Fruit fly (Drosophila melanogaster) ovary, adult (tissue): ENCODE results near the gene CG18787.
A peak's percentile ranks its signal among the peaks of the same experiment; 100 is the strongest.
"Not testable (repeated sequence)": the region's sequence is repeated elsewhere in the genome, so short reads cannot be mapped to it uniquely, and the experiment has no call there.

Experiments
- CG17801 ChIP-seq: fragments of 200-800 bp; optimal IDR thresholded peaks from 2 replicates; lab custom pipeline; 2019; ENCODE audit warnings: missing biosample characterization, mild to moderate bottlenecking, missing genetic modification characterization, moderate library complexity; ENCODE audit not compliant: partially characterized antibody

CG18787 gene

DNA sequence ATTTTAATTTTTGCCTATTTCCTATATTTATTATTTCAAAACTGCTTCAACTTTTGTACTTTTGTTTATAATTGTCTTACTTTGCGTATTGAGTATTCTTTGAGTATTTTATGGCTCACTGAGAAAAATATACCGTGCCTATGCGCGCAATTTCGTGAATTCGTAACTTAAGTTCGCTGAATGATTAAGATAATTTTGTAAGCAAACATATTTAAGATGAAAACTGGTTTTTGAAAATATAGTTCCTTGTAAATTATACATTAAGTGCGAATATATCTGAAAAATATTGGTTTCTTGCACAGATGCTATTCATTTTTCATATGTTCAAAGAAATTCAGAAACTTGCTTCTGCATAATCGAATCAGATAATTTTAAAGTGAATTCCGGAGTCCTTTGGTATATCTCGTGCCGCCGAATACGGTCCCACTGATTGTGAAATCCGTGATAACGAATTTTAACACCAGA, at the start of gene CG18787, which contains the start of gene Nfs1:
Gene CG18787, minus strand, starts transcription at position 101 of the 465 bp plus-strand sequence.
Gene Nfs1, plus strand, starts transcription at position 415 of the 465 bp plus-strand sequence.
- not testable (repeated sequence) for TF ChIP-seq CG17801 (GFP tag; lab: Kevin White, UChicago)

DNA sequence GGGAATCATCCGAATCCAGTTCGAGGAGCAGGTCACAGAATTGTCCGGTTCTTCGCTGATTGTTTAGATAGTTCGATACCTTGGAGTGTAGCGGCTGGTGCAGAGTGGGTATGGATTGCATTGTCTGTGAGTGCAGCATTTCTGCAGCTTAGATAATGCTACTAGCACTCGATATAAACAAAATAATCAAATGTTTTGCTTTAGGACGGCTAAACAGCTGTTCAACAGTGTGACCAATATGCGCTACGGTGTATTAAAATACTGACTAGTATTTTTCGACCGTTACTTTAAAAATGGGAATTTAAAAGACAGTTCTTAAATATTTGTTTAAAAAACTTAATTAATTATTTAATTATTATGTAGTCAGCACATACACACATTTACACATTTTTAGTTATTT, 49.6 kb upstream of the CG18787 start, which contains the start of gene Plzf:
Gene Plzf, minus strand, starts transcription at position 196 of the 400 bp plus-strand sequence.
- TF ChIP-seq CG17801 (GFP tag; lab: Kevin White, UChicago) = no peak

DNA sequence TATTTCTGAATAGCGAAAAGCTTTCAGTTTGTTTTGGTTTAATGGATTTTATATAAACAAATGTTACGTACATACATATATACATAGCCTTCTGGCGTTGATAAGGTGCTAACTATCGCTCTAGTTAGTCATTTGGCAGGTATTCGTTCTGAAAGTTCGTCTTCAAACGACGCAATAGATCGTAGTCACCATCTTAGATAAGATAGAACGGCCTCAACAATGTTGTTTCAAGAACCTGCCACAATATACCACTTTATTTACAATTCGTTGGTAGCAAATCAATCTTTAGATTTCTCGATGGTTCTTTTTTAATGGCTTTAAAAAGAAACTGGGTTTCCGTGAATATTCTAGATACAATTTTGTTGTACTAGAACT, 47.7 kb upstream of the CG18787 start:
- TF ChIP-seq CG17801 (GFP tag; lab: Kevin White, UChicago) = no peak

DNA sequence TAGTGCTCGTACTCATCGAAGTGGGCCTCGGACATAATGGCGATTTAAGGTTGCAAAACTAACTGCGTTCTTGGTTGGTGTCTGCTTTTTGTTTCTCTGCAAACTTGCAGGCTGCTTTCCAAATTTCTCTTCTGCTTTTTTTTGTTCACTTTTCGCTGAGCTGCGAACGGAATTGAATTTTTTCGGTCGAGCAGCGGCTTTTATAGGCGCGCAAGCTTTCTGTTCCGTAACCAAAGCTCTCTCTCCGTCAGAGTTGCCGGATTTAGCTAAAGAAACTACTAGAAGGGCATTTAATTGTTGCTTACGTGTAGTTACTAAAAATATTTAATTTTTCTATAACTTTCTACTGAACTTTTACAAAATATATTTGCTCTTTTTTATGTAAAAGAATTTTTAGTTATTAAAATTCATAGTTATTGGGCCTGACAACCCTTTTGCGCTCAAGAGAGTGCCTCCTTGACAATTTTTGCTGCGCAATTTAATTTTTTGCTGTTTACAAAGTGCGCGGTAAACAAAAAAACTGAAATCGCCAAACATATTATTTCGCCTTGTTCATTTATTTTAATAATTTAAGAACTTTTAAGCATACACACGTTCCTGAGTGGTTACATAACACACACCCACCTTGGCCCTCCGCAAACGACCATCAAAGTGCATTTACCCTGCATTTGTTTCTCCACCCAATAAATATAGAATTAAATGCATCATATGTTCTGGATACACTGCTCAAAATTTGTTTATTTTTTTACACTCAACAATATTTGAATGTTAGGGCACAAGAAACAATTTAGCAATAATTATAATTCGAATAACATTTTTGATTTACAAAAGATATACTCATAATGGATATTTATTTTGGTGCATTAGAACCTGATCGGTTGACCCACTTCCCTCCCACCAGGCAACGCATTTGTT, 47.1 kb upstream of the CG18787 start, which contains the start of gene CG6770:
Gene CG6770, minus strand, starts transcription at position 178 of the 915 bp plus-strand sequence.
- TF ChIP-seq CG17801 (GFP tag; lab: Kevin White, UChicago) = peak; percentile 91

DNA sequence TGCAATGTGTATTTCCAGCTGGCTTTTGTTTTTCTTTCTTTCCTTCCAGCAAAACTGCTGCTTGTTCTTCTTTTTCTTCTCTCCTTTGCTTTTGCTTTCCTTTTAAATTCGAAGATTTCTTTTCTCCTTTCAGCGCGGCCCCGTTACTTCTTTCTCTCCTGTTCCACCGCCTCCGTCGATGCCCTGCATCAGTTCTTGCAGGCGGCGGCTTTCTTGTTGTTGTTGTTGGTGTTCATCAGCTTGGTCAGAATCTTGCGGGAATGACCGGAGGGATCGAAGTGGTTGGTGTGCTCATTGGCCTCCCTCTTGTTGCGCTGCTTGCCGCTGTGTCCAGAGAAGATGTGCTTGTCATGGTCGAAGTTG, 46.4 kb upstream of the CG18787 start:
- no peak for TF ChIP-seq CG17801 (GFP tag; lab: Kevin White, UChicago)

DNA sequence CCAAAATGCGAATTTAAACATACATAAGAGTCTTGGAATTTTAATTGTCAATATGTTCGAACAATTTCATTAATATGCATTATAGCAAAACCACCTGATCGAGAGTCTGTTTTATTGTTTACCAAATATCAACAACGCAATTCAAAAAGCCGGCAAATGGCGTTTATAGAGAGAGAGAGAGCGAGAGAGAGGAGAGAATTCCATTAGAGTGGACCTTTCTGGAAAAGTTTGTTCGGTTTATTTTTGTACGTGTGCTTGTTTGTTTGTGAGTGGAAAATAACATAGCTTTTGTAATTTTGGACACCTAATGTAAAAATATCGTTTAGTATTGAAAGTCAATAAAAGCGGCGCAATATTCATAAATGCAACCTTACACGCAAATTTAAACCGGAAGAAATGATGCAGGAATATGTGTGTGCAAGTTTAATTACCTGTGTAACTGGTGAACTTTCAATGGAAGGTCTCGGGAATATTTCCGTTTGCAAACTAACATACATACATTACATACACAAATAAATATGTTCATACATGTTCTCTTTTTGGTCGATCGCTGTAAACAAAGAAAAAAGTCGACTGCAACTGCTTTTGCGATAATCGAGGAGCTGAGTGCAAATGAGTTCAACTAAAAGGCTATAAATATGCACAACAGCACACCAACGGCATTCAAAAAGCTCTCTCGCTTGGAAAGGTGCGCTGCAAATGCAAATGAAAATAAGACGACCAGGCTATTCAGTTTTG, 45.6 kb upstream of the CG18787 start, which contains the start of gene CG6785:
Gene CG6785, minus strand, starts transcription at position 588 of the 738 bp plus-strand sequence.
- TF ChIP-seq CG17801 (GFP tag; lab: Kevin White, UChicago) = peak; percentile 88

DNA sequence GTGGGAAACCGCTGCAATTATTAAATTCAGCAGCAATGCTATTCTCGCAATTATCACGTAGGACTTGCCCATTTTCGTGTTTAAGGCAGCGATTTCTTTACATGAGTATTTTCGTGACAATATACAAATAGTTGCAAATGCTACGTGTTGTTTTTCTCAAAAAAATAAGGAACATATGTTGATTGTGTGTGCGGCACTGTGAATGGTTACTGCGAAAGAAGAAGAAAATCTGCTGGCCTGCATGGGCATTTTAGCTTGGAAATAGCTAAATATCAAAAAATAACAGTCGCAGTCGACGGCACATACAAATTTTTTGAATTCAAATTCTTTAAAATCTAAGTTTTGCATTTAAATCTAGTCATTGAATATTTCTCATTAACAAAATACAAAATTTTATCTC, 41.4 kb upstream of the CG18787 start, which contains the start of gene CG6766:
Gene CG6766, minus strand, starts transcription at position 180 of the 400 bp plus-strand sequence.
- TF ChIP-seq CG17801 (GFP tag; lab: Kevin White, UChicago) = peak; percentile 32

DNA sequence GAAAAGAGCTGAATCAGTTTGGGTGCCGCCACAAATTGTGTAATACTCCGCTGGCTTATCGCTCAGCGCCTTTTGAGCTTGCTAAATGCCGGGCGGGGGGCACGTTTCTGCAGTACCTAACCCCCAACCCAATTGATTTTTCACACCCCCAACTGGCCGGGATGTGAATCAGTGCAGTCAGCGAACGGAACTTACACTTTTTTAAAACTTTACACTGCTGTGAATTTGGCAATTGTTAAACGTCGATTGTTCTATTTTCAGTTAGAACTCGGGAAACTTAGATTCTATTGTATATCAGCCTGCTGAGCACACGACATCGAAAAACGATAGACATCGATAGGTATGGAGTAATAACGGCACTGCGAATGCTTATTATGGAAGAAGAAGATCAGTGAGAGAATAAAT, 39.0 kb upstream of the CG18787 start, which contains the start of gene Tom70:
Gene Tom70, minus strand, starts transcription at position 335 of the 405 bp plus-strand sequence.
- TF ChIP-seq CG17801 (GFP tag; lab: Kevin White, UChicago) = peak; percentile 30

DNA sequence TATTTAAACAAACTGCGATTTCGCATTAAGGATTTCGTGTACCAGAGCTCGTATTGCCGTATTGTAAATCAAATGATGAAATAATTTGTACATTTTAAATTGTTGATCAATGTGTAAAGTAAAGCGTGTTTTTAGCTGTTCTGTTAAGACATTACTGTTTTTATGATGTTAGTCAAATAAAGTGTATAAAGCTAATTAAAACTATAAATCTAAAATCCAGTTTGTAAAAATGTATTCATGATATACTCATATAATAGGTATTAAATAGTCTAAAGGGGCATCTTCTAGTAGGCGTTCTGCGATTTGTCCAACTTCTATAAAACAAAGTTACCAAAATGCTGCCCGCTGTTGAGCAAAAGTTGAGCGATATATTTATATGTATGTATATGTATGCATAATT, 34.8 kb upstream of the CG18787 start, which contains the start of gene CG18788:
Gene CG18788, plus strand, starts transcription at position 301 of the 400 bp plus-strand sequence.
- TF ChIP-seq CG17801 (GFP tag; lab: Kevin White, UChicago) = no peak

DNA sequence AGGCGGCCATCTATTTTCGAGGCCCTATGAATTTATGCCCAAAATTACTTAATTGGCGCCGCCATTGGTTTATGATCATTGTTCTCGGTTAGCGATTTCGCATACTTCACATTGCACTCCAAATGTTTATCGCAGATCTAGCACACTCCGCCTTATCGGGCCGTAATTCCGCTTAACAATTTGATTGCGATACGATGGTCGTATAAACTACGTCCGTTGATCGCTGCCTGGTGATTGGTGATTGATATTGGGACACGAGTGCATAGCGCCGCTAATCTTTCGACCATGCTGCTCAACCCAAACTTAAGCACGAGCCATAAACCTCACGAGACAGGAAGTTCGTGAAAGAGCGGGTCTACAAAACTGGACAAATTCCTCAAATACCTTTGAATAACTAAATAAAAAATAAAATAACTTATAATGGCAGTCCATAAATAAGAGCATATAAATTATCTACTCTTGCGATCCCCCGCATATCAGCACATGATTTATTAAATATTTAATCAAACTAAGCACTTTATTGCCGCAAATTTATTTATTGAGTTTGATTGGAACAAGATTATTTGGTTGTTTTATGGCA, 31.5 kb upstream of the CG18787 start:
- no peak for TF ChIP-seq CG17801 (GFP tag; lab: Kevin White, UChicago)

DNA sequence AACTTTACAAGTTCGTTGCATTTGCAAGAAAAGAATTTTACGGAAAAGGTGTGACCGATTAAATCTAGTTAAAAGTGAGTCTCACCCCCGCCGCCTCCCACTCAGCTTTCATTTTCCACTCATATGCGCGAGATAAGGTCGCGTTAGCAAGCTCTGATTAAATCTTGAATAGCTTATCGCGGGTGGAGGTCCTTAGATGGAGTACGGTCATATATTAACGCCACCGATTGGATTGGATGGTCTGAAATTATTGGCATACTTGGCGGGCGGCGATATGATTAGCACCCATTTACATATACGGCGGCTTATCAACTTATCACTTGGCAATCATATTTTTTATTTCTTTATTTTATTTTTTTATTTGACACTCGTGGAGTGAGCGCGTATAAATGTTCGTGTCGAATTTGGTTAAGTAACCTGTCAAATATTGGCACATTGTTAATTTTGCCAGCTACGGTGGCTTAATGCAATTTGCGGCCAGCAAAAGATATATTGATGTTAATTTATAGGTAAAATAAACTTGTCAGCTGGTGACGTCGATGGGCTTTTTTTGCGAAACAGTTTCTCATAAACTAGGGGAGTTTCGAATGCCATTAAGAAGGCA, 30.6 kb upstream of the CG18787 start:
- TF ChIP-seq CG17801 (GFP tag; lab: Kevin White, UChicago) = no peak

DNA sequence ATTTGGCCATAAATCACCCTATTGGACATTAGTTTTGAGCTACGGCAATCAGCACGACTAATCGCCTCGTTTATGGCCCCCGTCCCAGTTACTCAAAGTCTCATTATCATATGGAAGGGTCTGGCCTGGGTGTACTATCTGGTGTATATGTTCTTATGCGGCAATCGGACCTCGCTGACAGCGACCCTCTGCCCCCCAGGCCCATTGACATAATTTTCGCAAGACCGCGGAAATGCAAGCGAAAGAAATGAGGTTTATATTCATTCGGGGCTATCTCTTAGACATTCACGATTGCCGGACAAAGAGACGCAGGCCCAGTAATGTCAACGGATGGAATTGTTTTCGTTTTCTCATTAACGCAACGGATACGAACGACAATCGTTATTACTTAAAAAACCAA, 29.7 kb upstream of the CG18787 start:
- no peak for TF ChIP-seq CG17801 (GFP tag; lab: Kevin White, UChicago)

DNA sequence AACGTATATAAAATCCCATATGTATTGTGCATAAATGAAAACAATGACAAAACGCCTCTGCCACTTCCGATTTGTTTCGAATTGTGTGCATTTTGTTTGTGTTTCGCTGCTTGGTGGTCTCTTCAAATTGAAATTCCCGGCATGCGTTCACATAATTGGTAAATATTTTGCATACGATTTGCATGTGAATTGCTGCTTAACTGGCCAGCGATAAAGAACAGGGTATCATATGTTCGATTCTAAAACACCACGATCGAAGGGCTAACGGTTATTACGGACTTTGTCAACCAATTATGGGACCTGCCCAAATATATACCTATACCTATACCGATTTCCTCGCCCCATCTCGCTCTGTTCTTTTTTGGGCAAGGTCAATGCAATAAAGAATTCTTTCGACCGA, 29.0 kb upstream of the CG18787 start:
- TF ChIP-seq CG17801 (GFP tag; lab: Kevin White, UChicago) = no peak

DNA sequence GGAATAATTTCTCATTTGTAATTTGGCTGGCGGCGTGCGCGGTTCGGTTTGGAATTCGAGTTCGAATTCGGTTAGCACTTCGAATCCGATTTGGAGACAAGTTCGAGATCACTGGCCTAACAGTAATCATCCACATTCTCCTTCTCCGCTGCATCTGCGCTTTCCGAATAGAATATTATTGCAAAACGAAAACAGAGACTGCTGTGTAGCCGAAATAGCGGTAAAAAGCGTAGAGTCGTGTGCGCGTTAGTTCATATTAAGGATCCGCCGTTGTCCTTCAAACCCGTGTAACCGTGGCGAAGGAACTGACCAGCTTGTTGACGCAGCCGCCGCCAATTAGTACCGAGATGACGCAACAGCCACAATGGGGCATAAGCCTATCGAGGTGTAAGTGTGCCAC, 28.3 kb upstream of the CG18787 start, which contains the start of gene dmGlut:
Gene dmGlut, plus strand, starts transcription at position 4 of the 400 bp plus-strand sequence.
- no peak for TF ChIP-seq CG17801 (GFP tag; lab: Kevin White, UChicago)
